Worm (Caenorhabditis elegans) whole organism, young adult: ENCODE measurements around the gene clec-196.

Experiments used
- B0019.2 ChIP-seq: fragments of 200-800 bp; sonication (Bioruptor generic); conservative IDR thresholded peaks from 2 replicates; pipeline ENCODE4 v1.3.6; 2022; ENCODE audit warnings: missing genetic modification reagents, missing genetic modification characterization, missing compliant biosample characterization
- B0035.1 ChIP-seq: sonication (generic microtip); optimal IDR thresholded peaks from 2 replicates; lab custom pipeline; 2016; ENCODE audit warnings: missing genetic modification characterization, mild to moderate bottlenecking, missing compliant biosample characterization, missing genotype, missing genetic modification reagents
- B0261.1 ChIP-seq: sonication (generic microtip); optimal IDR thresholded peaks from 2 replicates; lab custom pipeline; 2016; ENCODE audit warnings: mild to moderate bottlenecking, missing genetic modification characterization, moderate library complexity, missing compliant biosample characterization
- B0336.3 ChIP-seq: fragments of 200-800 bp; sonication (Bioruptor generic); IDR thresholded peaks from 2 replicates; pipeline ENCODE4 v1.3.6; 2022; ENCODE audit warnings: missing genetic modification characterization, missing compliant biosample characterization
- C17E4.6 ChIP-seq: fragments of 200-800 bp; sonication (Bioruptor generic); IDR thresholded peaks from 2 replicates; pipeline ENCODE4 v1.3.6; 2022; ENCODE audit warnings: missing genetic modification reagents, missing genetic modification characterization, missing compliant biosample characterization
- F37B4.10 ChIP-seq: fragments of 200-800 bp; sonication (Bioruptor generic); IDR thresholded peaks from 2 replicates; pipeline ENCODE4 v1.3.6; 2022; ENCODE audit warnings: missing genetic modification characterization, missing compliant biosample characterization
- F57C9.4 ChIP-seq: sonication (generic microtip); optimal IDR thresholded peaks from 2 replicates; lab custom pipeline; 2017; ENCODE audit warnings: mild to moderate bottlenecking, missing genetic modification characterization, missing compliant biosample characterization
- Y56A3A.18 ChIP-seq: fragments of 200-800 bp; sonication (Bioruptor generic); IDR thresholded peaks from 2 replicates; pipeline ENCODE4 v1.3.6; 2022; ENCODE audit warnings: missing genetic modification reagents, missing genetic modification characterization, missing compliant biosample characterization
- Y79H2A.3 ChIP-seq: fragments of 200-800 bp; sonication (Bioruptor generic); conservative IDR thresholded peaks from 2 replicates; pipeline ENCODE4 v1.3.6; 2022; ENCODE audit warnings: missing genetic modification reagents, missing genetic modification characterization, missing compliant biosample characterization
- ZK185.1 ChIP-seq: sonication (generic microtip); optimal IDR thresholded peaks from 2 replicates; lab custom pipeline; 2016; ENCODE audit warnings: mild to moderate bottlenecking, missing genetic modification characterization, missing compliant biosample characterization; ENCODE audit not compliant: poor library complexity, severe bottlenecking
- aptf-3 ChIP-seq: fragments of 200-800 bp; sonication (Bioruptor generic); IDR thresholded peaks from 2 replicates; pipeline ENCODE4 v1.3.6; 2022; ENCODE audit warnings: missing genetic modification characterization, missing compliant biosample characterization
- atf-7 ChIP-seq: sonication (generic microtip); optimal IDR thresholded peaks from 2 replicates; lab custom pipeline; 2017; ENCODE audit warnings: mild to moderate bottlenecking, missing genetic modification characterization, missing compliant biosample characterization
- attf-5 ChIP-seq: fragments of 200-800 bp; sonication (Bioruptor generic); optimal IDR thresholded peaks from 2 replicates; lab custom pipeline; 2018; ENCODE audit warnings: mild to moderate bottlenecking, missing genetic modification characterization, missing compliant biosample characterization
- attf-6 ChIP-seq: fragments of 200-800 bp; sonication (Bioruptor generic); IDR thresholded peaks from 2 replicates; pipeline ENCODE4 v1.3.6; 2022; ENCODE audit warnings: missing genetic modification reagents, missing genetic modification characterization, missing compliant biosample characterization
- bed-2 ChIP-seq: fragments of 200-800 bp; sonication (Bioruptor generic); IDR thresholded peaks from 2 replicates; pipeline ENCODE4 v1.3.6; 2022; ENCODE audit warnings: missing genetic modification reagents, missing genetic modification characterization, missing compliant biosample characterization
- cebp-2 ChIP-seq: fragments of 200-800 bp; sonication (Bioruptor generic); IDR thresholded peaks from 2 replicates; pipeline ENCODE4 v1.3.6; 2022; ENCODE audit warnings: missing genetic modification characterization, missing compliant biosample characterization
- ceh-79 ChIP-seq: sonication (generic microtip); optimal IDR thresholded peaks from 2 replicates; lab custom pipeline; 2017; ENCODE audit warnings: mild to moderate bottlenecking, missing genetic modification characterization, missing compliant biosample characterization
- chd-7 ChIP-seq: sonication (generic microtip); optimal IDR thresholded peaks from 2 replicates; lab custom pipeline; 2016; ENCODE audit warnings: mild to moderate bottlenecking, missing genetic modification characterization, moderate library complexity, missing compliant biosample characterization
- die-1 ChIP-seq: sonication (generic microtip); optimal IDR thresholded peaks from 2 replicates; lab custom pipeline; 2016; ENCODE audit warnings: missing genotype, mild to moderate bottlenecking, missing genetic modification characterization, missing compliant biosample characterization
- efl-1 ChIP-seq: fragments of 150-350 bp; optimal IDR thresholded peaks from 2 replicates; lab custom pipeline; 2014; ENCODE audit warnings: missing biosample characterization, missing genetic modification reagents, missing genetic modification characterization
- egl-44 ChIP-seq: fragments of 200-800 bp; sonication (Bioruptor generic); IDR thresholded peaks from 2 replicates; pipeline ENCODE4 v1.3.6; 2022; ENCODE audit warnings: missing genetic modification reagents, missing genetic modification characterization, missing compliant biosample characterization
- ets-4 ChIP-seq: fragments of 200-800 bp; sonication (Bioruptor generic); optimal IDR thresholded peaks from 2 replicates; lab custom pipeline; 2018; ENCODE audit warnings: mild to moderate bottlenecking, missing genetic modification characterization, missing compliant biosample characterization
- fkh-3 ChIP-seq: sonication (generic microtip); optimal IDR thresholded peaks from 2 replicates; lab custom pipeline; 2016; ENCODE audit warnings: mild to moderate bottlenecking, missing genetic modification characterization, missing compliant biosample characterization
- let-607 ChIP-seq, 2 experiments: fragments of 200-800 bp in 1 of 2; sonication (Bioruptor generic) in 1 of 2; sonication (generic microtip) in 1 of 2; optimal IDR thresholded peaks; 2 replicates each; lab custom pipeline; 2016 to 2018; ENCODE audit warnings: mild to moderate bottlenecking in 2 of 2, missing compliant biosample characterization in 2 of 2, missing genetic modification characterization in 2 of 2, moderate library complexity in 2 of 2, missing genotype in 1 of 2
- lin-26 ChIP-seq: fragments of 200-800 bp; sonication (Bioruptor generic); IDR thresholded peaks from 2 replicates; pipeline ENCODE4 v1.3.6; 2022; ENCODE audit warnings: missing genetic modification reagents, missing genetic modification characterization, missing compliant biosample characterization
- lin-40 ChIP-seq: sonication (generic microtip); optimal IDR thresholded peaks from 2 replicates; lab custom pipeline; 2016; ENCODE audit warnings: missing genetic modification characterization, mild to moderate bottlenecking, missing compliant biosample characterization, missing genotype, missing genetic modification reagents
- lsl-1 ChIP-seq: fragments of 200-800 bp; sonication (Bioruptor generic); optimal IDR thresholded peaks from 2 replicates; lab custom pipeline; 2018; ENCODE audit warnings: mild to moderate bottlenecking, missing genetic modification characterization, moderate library complexity, missing compliant biosample characterization
- mel-28 ChIP-seq: sonication (generic microtip); optimal IDR thresholded peaks from 2 replicates; lab custom pipeline; 2016; ENCODE audit warnings: borderline replicate concordance, mild to moderate bottlenecking, missing genetic modification characterization, missing compliant biosample characterization
- mes-4 ChIP-seq: sonication (generic microtip); optimal IDR thresholded peaks from 2 replicates; lab custom pipeline; 2016; ENCODE audit warnings: missing genotype, missing genetic modification characterization, missing compliant biosample characterization
- nfya-2 ChIP-seq: fragments of 200-800 bp; sonication (Bioruptor generic); IDR thresholded peaks from 2 replicates; pipeline ENCODE4 v1.3.6; 2022; ENCODE audit warnings: missing genetic modification reagents, missing genetic modification characterization, missing compliant biosample characterization
- nhr-179 ChIP-seq: sonication (generic microtip); optimal IDR thresholded peaks from 2 replicates; lab custom pipeline; 2016; ENCODE audit warnings: mild to moderate bottlenecking, missing genetic modification characterization, missing compliant biosample characterization
- nhr-90 ChIP-seq: sonication (generic microtip); optimal IDR thresholded peaks from 2 replicates; lab custom pipeline; 2016; ENCODE audit warnings: missing genotype, mild to moderate bottlenecking, missing genetic modification characterization, missing compliant biosample characterization
- repo-1 ChIP-seq: sonication (generic microtip); optimal IDR thresholded peaks from 2 replicates; lab custom pipeline; 2017; ENCODE audit warnings: mild to moderate bottlenecking, missing genetic modification characterization, missing compliant biosample characterization
- sdz-38 ChIP-seq: sonication (generic microtip); optimal IDR thresholded peaks from 2 replicates; lab custom pipeline; 2016; ENCODE audit warnings: missing genotype, missing genetic modification characterization, missing compliant biosample characterization
- sptf-2 ChIP-seq: fragments of 200-800 bp; sonication (Bioruptor generic); optimal IDR thresholded peaks from 2 replicates; lab custom pipeline; 2018; ENCODE audit warnings: mild to moderate bottlenecking, missing genetic modification characterization, missing compliant biosample characterization
- tbp1 ChIP-seq: fragments of 200-800 bp; sonication (Bioruptor generic); optimal IDR thresholded peaks from 2 replicates; lab custom pipeline; 2018; ENCODE audit warnings: mild to moderate bottlenecking, missing genetic modification characterization, missing compliant biosample characterization
- tbx-9 ChIP-seq: sonication (generic microtip); optimal IDR thresholded peaks from 2 replicates; lab custom pipeline; 2016; ENCODE audit warnings: borderline replicate concordance, missing genetic modification characterization, inconsistent platforms, missing compliant biosample characterization
- tlf-1 ChIP-seq: fragments of 200-800 bp; sonication (Bioruptor generic); optimal IDR thresholded peaks from 2 replicates; lab custom pipeline; 2018; ENCODE audit warnings: mild to moderate bottlenecking, missing genetic modification characterization, missing compliant biosample characterization
- zfh-2 ChIP-seq: fragments of 200-800 bp; sonication (Bioruptor generic); conservative IDR thresholded peaks from 2 replicates; pipeline ENCODE4 v1.3.6; 2022; ENCODE audit warnings: missing genetic modification reagents, missing genetic modification characterization, missing compliant biosample characterization
- ztf-18 ChIP-seq: sonication (generic microtip); optimal IDR thresholded peaks from 2 replicates; lab custom pipeline; 2016; ENCODE audit warnings: missing genotype, mild to moderate bottlenecking, missing genetic modification characterization, missing compliant biosample characterization
- ztf-22 ChIP-seq: fragments of 200-800 bp; sonication (Bioruptor generic); optimal IDR thresholded peaks from 2 replicates; lab custom pipeline; 2018; ENCODE audit warnings: mild to moderate bottlenecking, missing genetic modification characterization, moderate library complexity, missing compliant biosample characterization
- ztf-25 ChIP-seq: fragments of 200-800 bp; sonication (Bioruptor generic); IDR thresholded peaks from 2 replicates; pipeline ENCODE4 v1.3.6; 2022; ENCODE audit warnings: missing genetic modification reagents, missing genetic modification characterization, missing compliant biosample characterization
- ztf-28 ChIP-seq: fragments of 200-800 bp; sonication (Bioruptor generic); IDR thresholded peaks from 2 replicates; pipeline ENCODE4 v1.3.6; 2022; ENCODE audit warnings: missing genetic modification reagents, missing genetic modification characterization, missing compliant biosample characterization
- ztf-3 ChIP-seq: fragments of 200-800 bp; sonication (Bioruptor generic); optimal IDR thresholded peaks from 2 replicates; lab custom pipeline; 2018; ENCODE audit warnings: mild to moderate bottlenecking, missing genetic modification characterization, missing compliant biosample characterization

Gene clec-196

ce11 chrIV:17245200-17245599 is 31.6 kb upstream of the clec-196 start, which contains the start of gene ZK550.2 (continued):
- peak; percentile 70; the same call in 1 of the 2 replicates for TF ChIP-seq egl-44 (GFP tag; lab: Robert Waterston, UW)
- TF ChIP-seq nhr-179 (tag; lab: Kevin White, UChicago) = no peak
- TF ChIP-seq sptf-2 = peak; percentile 13
- peak; percentile 40 for TF ChIP-seq nhr-90 (tag; lab: Kevin White, UChicago)
- no peak for TF ChIP-seq tlf-1 (GFP tag; lab: Kevin White, UChicago)
- TF ChIP-seq aptf-3 = no peak
- no peak for TF ChIP-seq Y79H2A.3
- TF ChIP-seq mel-28 (tag; lab: Kevin White, UChicago) = no peak
- TF ChIP-seq fkh-3 (tag; lab: Kevin White, UChicago) = no peak
- TF ChIP-seq attf-5 (GFP tag; lab: Kevin White, UChicago) = peak; percentile 21
- no peak for TF ChIP-seq mes-4 (tag; lab: Kevin White, UChicago)
- no peak for TF ChIP-seq ztf-3 (GFP tag; lab: Kevin White, UChicago)
- peak; percentile 45 for TF ChIP-seq atf-7 (tag; lab: Kevin White, UChicago)
- peak in 1 of 2 experiments; percentile 5 for TF ChIP-seq let-607 (tag; optimal IDR thresholded peaks at IDR 0.05; lab: Kevin White, UChicago)
- TF ChIP-seq ztf-18 (tag; lab: Kevin White, UChicago) = peak; percentile 23
- TF ChIP-seq die-1 (tag; lab: Kevin White, UChicago) = no peak
- TF ChIP-seq B0035.1 (tag; lab: Kevin White, UChicago) = no peak
- TF ChIP-seq, all 124 proteins: peak for 15

- TF ChIP-seq B0336.3 (no peak), F37B4.10 (GFP tag; lab: Robert Waterston, UW) (no peak), repo-1 (no peak), nhr-90 (tag; lab: Kevin White, UChicago) (no peak), ets-4 (GFP tag; lab: Kevin White, UChicago) (no peak), lsl-1 (no peak), B0035.1 (tag; lab: Kevin White, UChicago) (no peak), nfya-2 (GFP tag; lab: Robert Waterston, UW) (no peak), ceh-79 (tag; lab: Kevin White, UChicago) (no peak), ZK185.1 (no peak), ztf-22 (no peak), lin-40 (tag; lab: Kevin White, UChicago) (no peak), Y56A3A.18 (GFP tag; lab: Robert Waterston, UW) (no peak)
- TF ChIP-seq, all 124 proteins: peak for 0
These were observed 29.6 kb upstream of the clec-196 start for ce11 chrIV:17247184-17247583.

- TF ChIP-seq B0261.1 (tag; lab: Kevin White, UChicago) (no peak), cebp-2 (no peak), attf-6 (GFP tag; lab: Robert Waterston, UW) (no peak), bed-2 (no peak), chd-7 (tag; lab: Kevin White, UChicago) (no peak), atf-7 (tag; lab: Kevin White, UChicago) (no peak), sdz-38 (no peak), tbp1 (GFP tag; lab: Kevin White, UChicago) (no peak), efl-1 (GFP tag; lab: Kevin White, UChicago) (no peak), tbx-9 (tag; lab: Kevin White, UChicago) (no peak), zfh-2 (GFP tag; lab: Robert Waterston, UW) (no peak), mel-28 (tag; lab: Kevin White, UChicago) (no peak), F57C9.4 (tag; lab: Kevin White, UChicago) (no peak), ztf-28 (GFP tag; lab: Robert Waterston, UW) (no peak), B0019.2 (GFP tag; lab: Robert Waterston, UW) (no peak), lin-26 (GFP tag; lab: Robert Waterston, UW) (no peak), ztf-25 (GFP tag; lab: Robert Waterston, UW) (no peak), C17E4.6 (GFP tag; lab: Robert Waterston, UW) (no peak), aptf-3 (no peak)
These were observed 28.2 kb upstream of the clec-196 start for ce11 chrIV:17248538-17248937.
